Fruit fly (Drosophila melanogaster) Kc167 (cell line): ENCODE data around the gene Cmpk.

ENCODE experiments used
- Sin3A ChIP-seq: fragments of >200 bp; optimal IDR thresholded peaks from 2 replicates; lab custom pipeline; 2018; ENCODE audit warnings: missing external identifiers
- insv ChIP-seq: fragments of >200 bp; optimal IDR thresholded peaks from 3 replicates; lab custom pipeline; 2018; ENCODE audit warnings: missing external identifiers
- psq ChIP-seq: fragments of >200 bp; optimal IDR thresholded peaks from 2 replicates; lab custom pipeline; 2017; ENCODE audit warnings: missing external identifiers

DNA sequence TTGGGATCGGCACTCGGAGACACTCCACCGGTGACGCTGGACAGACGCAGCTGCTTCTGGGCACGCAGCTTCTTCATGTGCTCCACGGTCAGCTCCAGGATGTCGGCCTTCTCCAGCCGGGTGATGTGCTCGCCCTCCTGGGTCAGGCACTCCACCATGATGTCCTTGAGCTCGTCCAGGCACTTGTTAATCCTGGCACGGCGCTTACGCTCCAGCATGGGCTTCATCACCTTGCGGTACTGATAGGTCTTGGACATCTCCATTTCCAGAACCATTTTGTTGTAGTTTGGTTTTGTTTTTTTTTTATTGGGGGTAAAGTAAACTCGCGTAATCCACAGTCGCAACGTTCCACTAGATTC is 49.6 kb downstream of the Cmpk start:
- no peak for TF ChIP-seq psq (lab: Kevin White, UChicago)
- no peak for TF ChIP-seq Sin3A (lab: Kevin White, UChicago)
- no peak for TF ChIP-seq insv (lab: Kevin White, UChicago)
